Fruit fly (Drosophila melanogaster) whole organism, embryonic: ENCODE results near the gene Rbf.

Experiments
- CG12236 ChIP-seq: fragments of 200-800 bp; sonication (Bioruptor generic); optimal IDR thresholded peaks from 2 replicates; lab custom pipeline; 2016; ENCODE audit warnings: missing biosample characterization, missing genetic modification characterization
- CG12942 ChIP-seq: fragments of 200-800 bp; sonication (Bioruptor generic); optimal IDR thresholded peaks from 3 replicates; lab custom pipeline; 2016; ENCODE audit warnings: missing biosample characterization, missing genetic modification characterization
- CG9817 ChIP-seq: fragments of 200-800 bp; sonication (Bioruptor generic); optimal IDR thresholded peaks from 2 replicates; lab custom pipeline; 2018; ENCODE audit warnings: missing biosample characterization, mild to moderate bottlenecking, missing genetic modification characterization, moderate library complexity
- HLH54F ChIP-seq: fragments of 200-800 bp; sonication (Bioruptor generic); optimal IDR thresholded peaks from 3 replicates; lab custom pipeline; 2016; ENCODE audit warnings: missing biosample characterization, missing genetic modification characterization
- Max ChIP-seq: fragments of 200-800 bp; sonication (Bioruptor generic); optimal IDR thresholded peaks from 2 replicates; lab custom pipeline; 2016; ENCODE audit warnings: missing biosample characterization, mild to moderate bottlenecking, missing genetic modification characterization
- bsh ChIP-seq, 2 experiments: fragments of 200-800 bp; sonication (Bioruptor generic); optimal IDR thresholded peaks; 2 replicates each; lab custom pipeline; 2017 to 2018; ENCODE audit warnings: mild to moderate bottlenecking in 2 of 2, missing biosample characterization in 2 of 2, missing genetic modification characterization in 2 of 2, moderate library complexity in 1 of 2
- dimm ChIP-seq: fragments of 200-800 bp; sonication (Bioruptor generic); IDR thresholded peaks from 2 replicates; pipeline ENCODE4 v1.3.6; 2022; ENCODE audit warnings: missing biosample characterization, missing genetic modification characterization
- gem ChIP-seq: fragments of 200-800 bp; sonication (Bioruptor generic); optimal IDR thresholded peaks from 2 replicates; lab custom pipeline; 2019; ENCODE audit warnings: missing biosample characterization, mild to moderate bottlenecking, missing genetic modification characterization, moderate library complexity
- sr ChIP-seq: fragments of 200-800 bp; sonication (Bioruptor generic); IDR thresholded peaks from 3 replicates; pipeline ENCODE4 v1.3.6; 2022; ENCODE audit warnings: missing biosample characterization, missing genetic modification characterization

DNA sequence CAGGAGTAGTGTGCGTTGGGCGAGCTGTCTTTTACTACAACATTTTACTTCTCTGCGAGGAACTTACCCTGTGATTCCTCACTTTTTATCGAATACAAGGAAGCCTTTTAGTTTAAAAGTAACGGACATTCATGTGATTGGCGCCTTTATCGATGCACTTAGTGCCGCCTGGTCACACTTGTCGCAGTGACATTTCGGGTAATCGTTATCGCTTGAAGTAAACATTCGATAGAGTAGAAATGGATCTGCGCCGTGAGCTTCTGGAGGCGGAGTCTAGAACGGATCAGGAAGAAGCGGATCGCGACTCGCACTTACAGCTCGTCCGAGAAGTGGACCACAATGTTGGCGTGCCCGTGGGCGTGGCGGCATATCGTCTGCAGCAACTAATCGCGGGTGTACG, 8.4 kb downstream of the Rbf start, which contains the start of gene CG16989:
- TF ChIP-seq Max (GFP tag; lab: Kevin White, UChicago): no peak
- no peak for TF ChIP-seq gem
- no peak for TF ChIP-seq bsh (GFP tag; optimal IDR thresholded peaks at IDR 0.05; lab: Kevin White, UChicago)
- no peak for TF ChIP-seq HLH54F (GFP tag; lab: Kevin White, UChicago)
- TF ChIP-seq CG12942: no peak
- TF ChIP-seq CG12236: no peak
- no peak for TF ChIP-seq dimm (GFP tag; lab: Robert Waterston, UW)
- no peak for TF ChIP-seq CG9817 (tag; lab: Kevin White, UChicago)
- no peak for TF ChIP-seq sr (GFP tag; lab: Robert Waterston, UW)
